Worm (Caenorhabditis elegans): ENCODE measurements around the gene Y7A5A.6.

The Y7A5A.6 gene

DNA sequence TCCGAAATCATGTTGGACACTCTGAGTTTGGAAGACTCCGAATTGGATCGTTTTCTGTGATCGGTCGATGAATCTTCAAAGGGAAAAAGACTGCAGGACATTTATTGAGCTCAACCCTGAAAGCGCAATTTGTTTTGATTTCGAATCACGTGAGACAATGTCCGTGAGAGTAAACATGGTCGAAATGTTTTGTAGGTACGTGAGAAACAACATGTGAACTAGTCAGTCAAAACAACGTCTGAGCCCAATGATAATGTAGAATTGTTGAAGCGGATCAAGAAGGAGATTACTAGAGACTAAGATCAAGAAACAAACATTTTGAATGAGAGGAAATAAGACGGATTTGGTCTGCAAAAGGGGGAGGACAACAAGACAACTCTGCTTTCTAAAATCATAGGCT lies 4.6 kb upstream of the Y7A5A.6 start, which contains the start of gene Y7A5A.7:
Y7A5A.7 (minus strand) TSS at position 101 of the 400 bp plus-strand sequence.
- no peak for TF ChIP-seq W03F9.2 (tag; optimal IDR thresholded peaks at IDR 0.05)
- TF ChIP-seq him-1 (tag; optimal IDR thresholded peaks at IDR 0.05) = no peak
- TF ChIP-seq dao-5 (tag; optimal IDR thresholded peaks at IDR 0.05) = no peak

- TF ChIP-seq him-1 (tag; optimal IDR thresholded peaks at IDR 0.05) (no peak), W03F9.2 (tag; optimal IDR thresholded peaks at IDR 0.05) (no peak), dao-5 (tag; optimal IDR thresholded peaks at IDR 0.05) (no peak)
Measured at ce11 chrX:15801827-15802226, 2.3 kb upstream of the Y7A5A.6 start.

DNA sequence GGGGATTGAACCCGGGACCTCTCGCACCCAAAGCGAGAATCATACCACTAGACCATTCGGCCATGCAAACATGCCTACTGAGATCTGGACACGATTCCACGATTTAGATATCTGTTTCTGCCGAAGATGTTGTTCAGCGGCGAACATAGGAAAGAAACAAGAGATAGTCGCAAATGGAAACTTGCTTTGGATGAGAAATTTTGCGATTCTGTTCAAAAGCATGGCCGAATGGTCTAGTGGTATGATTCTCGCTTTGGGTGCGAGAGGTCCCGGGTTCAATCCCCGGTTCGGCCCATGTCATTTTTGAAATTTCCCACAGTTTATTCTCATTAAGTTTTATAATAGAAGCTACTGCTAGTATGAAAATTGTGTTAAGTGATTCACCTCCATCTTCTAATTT lies 2.9 kb downstream of the Y7A5A.6 start:
- TF ChIP-seq him-1 (tag; optimal IDR thresholded peaks at IDR 0.05) = no peak
- no peak for TF ChIP-seq W03F9.2 (tag; optimal IDR thresholded peaks at IDR 0.05)
- TF ChIP-seq dao-5 (tag; optimal IDR thresholded peaks at IDR 0.05) = no peak

DNA sequence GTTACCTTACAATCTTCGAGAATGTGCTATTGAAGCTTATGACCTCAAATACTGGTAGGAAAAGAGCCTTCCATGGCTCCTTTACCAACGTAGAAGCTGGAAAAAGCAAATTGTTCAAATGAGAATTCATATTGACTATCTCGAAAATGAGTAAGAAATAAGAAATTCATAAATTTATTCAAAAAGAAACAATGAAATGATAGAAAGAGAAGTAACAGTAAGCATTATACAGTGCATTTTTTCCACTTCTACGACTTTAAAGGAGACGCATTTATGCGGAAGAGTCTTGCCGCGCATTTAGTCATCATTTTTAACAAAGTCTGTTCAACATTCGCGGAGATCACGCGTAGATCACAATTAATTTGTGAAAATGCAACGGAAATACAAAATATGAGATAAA lies 4.5 kb downstream of the Y7A5A.6 start, which contains the start of gene Y7A5A.10:
Y7A5A.10 (minus strand) TSS at position 101 of the 400 bp plus-strand sequence.
- TF ChIP-seq him-1 (tag; optimal IDR thresholded peaks at IDR 0.05) = no peak
- TF ChIP-seq dao-5 (tag; optimal IDR thresholded peaks at IDR 0.05) = no peak
- TF ChIP-seq W03F9.2 (tag; optimal IDR thresholded peaks at IDR 0.05) = no peak

ce11 chrX:15786726-15787125 lies 12.8 kb downstream of the Y7A5A.6 start, which contains the start of gene Y7A5A.5:
Gene Y7A5A.5, minus strand, starts transcription at chrX:15786826.
- TF ChIP-seq dao-5 (tag; optimal IDR thresholded peaks at IDR 0.05) (no peak), W03F9.2 (tag; optimal IDR thresholded peaks at IDR 0.05) (no peak), him-1 (tag; optimal IDR thresholded peaks at IDR 0.05) (no peak)

- TF ChIP-seq W03F9.2 (tag; optimal IDR thresholded peaks at IDR 0.05) = no peak
- no peak for TF ChIP-seq him-1 (tag; optimal IDR thresholded peaks at IDR 0.05)
- TF ChIP-seq dao-5 (tag; optimal IDR thresholded peaks at IDR 0.05) = no peak
Measured at ce11 chrX:15784570-15784969, 14.9 kb downstream of the Y7A5A.6 start, which contains the start of gene Y7A5A.3. Gene Y7A5A.3, minus strand, starts transcription at chrX:15784670.

- no peak for TF ChIP-seq him-1 (tag; optimal IDR thresholded peaks at IDR 0.05)
- TF ChIP-seq dao-5 (tag; optimal IDR thresholded peaks at IDR 0.05) = no peak
- TF ChIP-seq W03F9.2 (tag; optimal IDR thresholded peaks at IDR 0.05) = no peak
Measured at ce11 chrX:15782027-15782426, 17.5 kb downstream of the Y7A5A.6 start, which contains the start of gene Y7A5A.24. Gene Y7A5A.24, minus strand, starts transcription at chrX:15782127.

DNA sequence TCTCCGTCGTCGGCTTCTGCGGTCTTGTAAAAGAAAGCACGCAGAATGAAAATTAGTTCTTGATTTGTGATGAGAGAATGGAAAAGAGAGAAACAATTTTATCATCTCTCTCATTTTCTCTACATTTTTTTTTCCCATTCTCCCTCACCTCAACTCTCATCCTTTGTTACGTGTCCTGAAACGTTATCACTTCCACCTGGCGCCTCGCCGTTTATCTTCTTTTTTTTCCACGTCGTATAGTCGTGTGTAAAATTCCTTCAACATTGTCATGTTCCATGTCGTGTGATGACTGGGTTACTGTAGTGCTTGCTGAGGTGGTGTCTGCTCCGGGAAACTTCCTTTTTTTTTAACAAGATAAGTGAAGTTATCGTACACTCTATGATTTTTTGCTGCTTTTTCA lies 20.0 kb downstream of the Y7A5A.6 start:
- TF ChIP-seq W03F9.2 (tag; optimal IDR thresholded peaks at IDR 0.05) (no peak), him-1 (tag; optimal IDR thresholded peaks at IDR 0.05) (no peak), dao-5 (tag; optimal IDR thresholded peaks at IDR 0.05) (no peak)

- TF ChIP-seq him-1 (tag; optimal IDR thresholded peaks at IDR 0.05) = no peak
- TF ChIP-seq W03F9.2 (tag; optimal IDR thresholded peaks at IDR 0.05) = no peak
- TF ChIP-seq dao-5 (tag; optimal IDR thresholded peaks at IDR 0.05) = no peak
Measured at ce11 chrX:15773262-15773908, 26.1 kb downstream of the Y7A5A.6 start, which contains the start of gene Y7A5A.13. Gene Y7A5A.13, plus strand, starts transcription at chrX:15773858.

- TF ChIP-seq dao-5 (tag; optimal IDR thresholded peaks at IDR 0.05) (no peak), W03F9.2 (tag; optimal IDR thresholded peaks at IDR 0.05) (no peak), him-1 (tag; optimal IDR thresholded peaks at IDR 0.05) (no peak)
Measured at ce11 chrX:15772674-15773073, 26.8 kb downstream of the Y7A5A.6 start, which contains the start of gene Y7A5A.2. Gene Y7A5A.2, minus strand, starts transcription at chrX:15772735.

DNA sequence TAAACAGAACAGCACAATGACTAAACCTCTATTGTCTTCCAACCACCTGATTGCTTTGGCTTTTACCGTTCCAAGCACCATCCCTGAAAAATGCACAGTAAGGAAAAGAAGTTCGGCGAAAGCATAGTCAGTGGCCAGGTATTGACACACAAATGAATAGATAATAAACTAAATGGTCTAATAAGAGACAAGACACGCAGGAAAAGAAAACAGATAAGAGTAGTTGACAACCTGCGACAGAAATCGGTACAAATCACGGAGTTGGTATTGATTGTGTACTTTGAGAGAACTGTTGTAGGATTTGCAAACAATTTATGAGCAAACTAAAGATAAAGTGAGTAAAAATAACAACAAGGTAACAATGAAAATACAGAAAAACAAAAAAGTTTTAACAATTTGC lies 28.1 kb downstream of the Y7A5A.6 start, which contains the start of gene Y7A5A.1:
Y7A5A.1 (minus strand) TSS at position 83 of the 400 bp plus-strand sequence.
- no peak for TF ChIP-seq dao-5 (tag; optimal IDR thresholded peaks at IDR 0.05)
- no peak for TF ChIP-seq W03F9.2 (tag; optimal IDR thresholded peaks at IDR 0.05)
- no peak for TF ChIP-seq him-1 (tag; optimal IDR thresholded peaks at IDR 0.05)

DNA sequence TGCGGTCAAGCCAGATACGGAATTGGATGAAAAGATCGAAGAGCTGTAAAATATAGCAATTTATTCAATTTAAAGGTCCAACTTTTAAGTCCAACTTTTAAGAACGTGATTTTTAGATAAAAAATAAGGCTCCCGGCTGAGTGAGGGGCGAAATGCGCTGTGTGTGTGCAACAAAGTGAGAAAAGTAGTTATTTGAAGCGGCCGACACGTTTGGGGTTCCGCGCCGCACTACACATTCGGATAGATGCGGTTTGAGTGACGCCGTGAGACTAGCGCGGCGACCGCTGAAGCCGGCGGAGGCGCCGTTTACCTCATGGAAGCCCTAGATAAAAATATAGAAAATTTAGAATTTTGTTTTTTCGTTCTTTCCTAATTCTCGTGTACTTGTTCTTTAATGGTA lies 28.7 kb downstream of the Y7A5A.6 start:
- TF ChIP-seq him-1 (tag; optimal IDR thresholded peaks at IDR 0.05) (no peak), dao-5 (tag; optimal IDR thresholded peaks at IDR 0.05) (no peak), W03F9.2 (tag; optimal IDR thresholded peaks at IDR 0.05) (no peak)

DNA sequence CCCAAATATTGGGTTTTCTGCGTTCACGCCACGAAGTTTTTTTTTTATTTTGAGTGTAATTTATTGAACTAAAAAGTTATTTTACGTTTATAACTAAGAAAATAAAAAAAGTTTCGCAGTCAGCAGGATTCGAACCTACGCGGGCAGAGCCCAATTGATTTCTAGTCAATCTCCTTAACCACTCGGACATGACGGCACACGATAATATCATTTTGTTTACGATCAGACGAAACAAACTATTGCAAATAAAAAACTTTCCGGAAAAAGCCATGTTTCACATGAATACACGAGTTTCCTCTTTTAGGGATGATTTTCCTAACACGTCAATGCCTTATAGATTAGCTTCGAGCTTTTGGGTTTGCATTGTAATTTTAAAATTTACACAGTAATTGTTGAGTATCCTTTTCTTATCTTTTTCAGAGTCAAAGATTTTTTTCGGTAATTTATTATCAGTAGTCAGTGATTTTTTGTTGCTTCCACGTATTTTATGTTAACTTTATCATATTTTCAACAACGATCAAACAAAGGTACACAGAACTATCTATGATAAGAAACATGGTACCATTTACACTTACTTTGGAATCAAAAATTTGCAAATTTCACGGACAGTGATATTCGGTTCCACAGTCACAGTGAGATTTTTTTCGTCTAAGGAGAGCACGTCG lies 29.5 kb downstream of the Y7A5A.6 start:
- TF ChIP-seq dao-5 (tag; optimal IDR thresholded peaks at IDR 0.05) (no peak), him-1 (tag; optimal IDR thresholded peaks at IDR 0.05) (no peak), W03F9.2 (tag; optimal IDR thresholded peaks at IDR 0.05) (no peak)

ce11 chrX:15768532-15768931 lies 31.0 kb downstream of the Y7A5A.6 start:
- TF ChIP-seq dao-5 (tag; optimal IDR thresholded peaks at IDR 0.05) (no peak), W03F9.2 (tag; optimal IDR thresholded peaks at IDR 0.05) (no peak), him-1 (tag; optimal IDR thresholded peaks at IDR 0.05) (no peak)
